Worm (Caenorhabditis elegans) whole organism, L2 larva: ENCODE results near the gene T11F9.1.
"Not testable (repeated sequence)": the region's sequence is repeated elsewhere in the genome, so short reads cannot be mapped to it uniquely, and the experiment has no call there.

Experiments used
- C34F6.9 ChIP-seq: fragments of 150-350 bp; optimal IDR thresholded peaks from 2 replicates; lab custom pipeline; 2014; ENCODE audit warnings: missing biosample characterization, missing genetic modification characterization
- R02D3.7 ChIP-seq: fragments of 150-350 bp; optimal IDR thresholded peaks from 2 replicates; lab custom pipeline; 2014; ENCODE audit warnings: missing biosample characterization, missing genetic modification characterization
- Y55F3AM.14 ChIP-seq: fragments of 200-800 bp; sonication (Bioruptor generic); optimal IDR thresholded peaks from 2 replicates; lab custom pipeline; 2018; ENCODE audit warnings: mild to moderate bottlenecking, missing genetic modification characterization, missing compliant biosample characterization
- alr-1 ChIP-seq: fragments of 150-350 bp; optimal IDR thresholded peaks from 2 replicates; lab custom pipeline; 2014; ENCODE audit warnings: missing biosample characterization, missing genetic modification characterization
- ama-1 ChIP-seq: fragments of 150-350 bp; optimal IDR thresholded peaks from 2 replicates; lab custom pipeline; 2018; ENCODE audit warnings: inconsistent platforms
- ceh-16 ChIP-seq: fragments of 150-350 bp; optimal IDR thresholded peaks from 2 replicates; lab custom pipeline; 2014; ENCODE audit warnings: missing biosample characterization, missing genetic modification characterization
- ceh-82 ChIP-seq: fragments of 150-350 bp; optimal IDR thresholded peaks from 2 replicates; lab custom pipeline; 2014; ENCODE audit warnings: missing biosample characterization, missing genetic modification characterization
- egl-27 ChIP-seq: sonication (generic microtip); optimal IDR thresholded peaks from 3 replicates; lab custom pipeline; 2017; ENCODE audit warnings: missing biosample characterization, missing genetic modification reagents, missing genetic modification characterization
- elt-1 ChIP-seq: fragments of 150-350 bp; optimal IDR thresholded peaks from 2 replicates; lab custom pipeline; 2014; ENCODE audit warnings: missing biosample characterization, missing genetic modification characterization
- elt-3 ChIP-seq: sonication (generic microtip); optimal IDR thresholded peaks from 2 replicates; lab custom pipeline; 2017; ENCODE audit warnings: missing biosample characterization, missing genetic modification characterization
- gmeb-1 ChIP-seq: fragments of 150-350 bp; optimal IDR thresholded peaks from 2 replicates; lab custom pipeline; 2014; ENCODE audit warnings: missing biosample characterization, missing genetic modification characterization
- lin-11 ChIP-seq: fragments of 150-350 bp; sonication (generic microtip); optimal IDR thresholded peaks from 2 replicates; lab custom pipeline; 2014; ENCODE audit warnings: missing biosample characterization, missing genetic modification characterization, inconsistent platforms, mixed read lengths
- lin-13 ChIP-seq: fragments of 150-350 bp; optimal IDR thresholded peaks from 2 replicates; lab custom pipeline; 2014; ENCODE audit warnings: missing biosample characterization, missing genetic modification reagents, missing genetic modification characterization
- lin-39 ChIP-seq: fragments of 150-350 bp; optimal IDR thresholded peaks from 2 replicates; lab custom pipeline; 2014; ENCODE audit warnings: missing biosample characterization, missing genetic modification reagents, missing genetic modification characterization
- mab-5 ChIP-seq: fragments of 150-350 bp; optimal IDR thresholded peaks from 2 replicates; lab custom pipeline; 2014; ENCODE audit warnings: missing biosample characterization, missing genetic modification characterization
- mbf-1 ChIP-seq: sonication (generic microtip); optimal IDR thresholded peaks from 2 replicates; lab custom pipeline; 2017; ENCODE audit warnings: missing biosample characterization, missing genetic modification characterization
- mdl-1 ChIP-seq, 2 experiments: fragments of 150-350 bp in 1 of 2; sonication (generic microtip) in 1 of 2; optimal IDR thresholded peaks; 2 replicates each; lab custom pipeline; 2017; ENCODE audit warnings: missing biosample characterization in 2 of 2, missing genetic modification characterization in 2 of 2
- nhr-10 ChIP-seq: sonication (generic microtip); optimal IDR thresholded peaks from 2 replicates; lab custom pipeline; 2017; ENCODE audit warnings: missing biosample characterization, missing genetic modification characterization
- nhr-12 ChIP-seq: fragments of 150-350 bp; optimal IDR thresholded peaks from 2 replicates; lab custom pipeline; 2014; ENCODE audit warnings: missing biosample characterization, missing genetic modification characterization
- nhr-21 ChIP-seq: fragments of 150-350 bp; optimal IDR thresholded peaks from 2 replicates; lab custom pipeline; 2014; ENCODE audit warnings: missing biosample characterization, missing genetic modification characterization
- nhr-25 ChIP-seq: fragments of 150-350 bp; sonication (generic microtip); optimal IDR thresholded peaks from 3 replicates; lab custom pipeline; 2014; ENCODE audit warnings: missing biosample characterization, missing genetic modification characterization
- nhr-6 ChIP-seq: fragments of 150-350 bp; optimal IDR thresholded peaks from 2 replicates; lab custom pipeline; 2014; ENCODE audit warnings: missing biosample characterization, missing genetic modification characterization
- nhr-77 ChIP-seq: fragments of 150-350 bp; optimal IDR thresholded peaks from 2 replicates; lab custom pipeline; 2014; ENCODE audit warnings: missing biosample characterization, missing genetic modification characterization
- peb-1 ChIP-seq: fragments of 150-350 bp; optimal IDR thresholded peaks from 2 replicates; lab custom pipeline; 2014; ENCODE audit warnings: missing biosample characterization, missing genetic modification characterization
- sem-4 ChIP-seq: fragments of 150-350 bp; optimal IDR thresholded peaks from 2 replicates; lab custom pipeline; 2014; ENCODE audit warnings: missing biosample characterization, missing genetic modification reagents, missing genetic modification characterization
- skn-1 ChIP-seq: sonication (generic microtip); optimal IDR thresholded peaks from 2 replicates; lab custom pipeline; 2017; ENCODE audit warnings: missing biosample characterization, missing genetic modification characterization
- sma-3 ChIP-seq: sonication (generic microtip); optimal IDR thresholded peaks from 2 replicates; lab custom pipeline; 2016; ENCODE audit warnings: missing genetic modification reagents, missing genetic modification characterization, missing compliant biosample characterization
- sma-9 ChIP-seq, 2 experiments: fragments of 150-350 bp in 1 of 2; sonication (generic microtip) in 1 of 2; optimal IDR thresholded peaks; 2 replicates each; lab custom pipeline; 2014 to 2016; ENCODE audit warnings: missing genetic modification characterization in 2 of 2, mild to moderate bottlenecking in 1 of 2, missing biosample characterization in 1 of 2, missing compliant biosample characterization in 1 of 2, missing genetic modification reagents in 1 of 2, moderate library complexity in 1 of 2
- snpc-4 ChIP-seq: fragments of 150-350 bp; optimal IDR thresholded peaks from 2 replicates; lab custom pipeline; 2014; ENCODE audit warnings: missing biosample characterization, missing genetic modification characterization
- zag-1 ChIP-seq: fragments of 150-350 bp; optimal IDR thresholded peaks from 2 replicates; lab custom pipeline; 2014; ENCODE audit warnings: missing biosample characterization, missing genetic modification characterization
- ztf-11 ChIP-seq: sonication (generic microtip); optimal IDR thresholded peaks from 2 replicates; lab custom pipeline; 2017; ENCODE audit warnings: missing biosample characterization, missing genetic modification characterization
- ztf-4 ChIP-seq: fragments of 150-350 bp; optimal IDR thresholded peaks from 2 replicates; lab custom pipeline; 2014; ENCODE audit warnings: missing biosample characterization, missing genetic modification characterization

The T11F9.1 gene

DNA sequence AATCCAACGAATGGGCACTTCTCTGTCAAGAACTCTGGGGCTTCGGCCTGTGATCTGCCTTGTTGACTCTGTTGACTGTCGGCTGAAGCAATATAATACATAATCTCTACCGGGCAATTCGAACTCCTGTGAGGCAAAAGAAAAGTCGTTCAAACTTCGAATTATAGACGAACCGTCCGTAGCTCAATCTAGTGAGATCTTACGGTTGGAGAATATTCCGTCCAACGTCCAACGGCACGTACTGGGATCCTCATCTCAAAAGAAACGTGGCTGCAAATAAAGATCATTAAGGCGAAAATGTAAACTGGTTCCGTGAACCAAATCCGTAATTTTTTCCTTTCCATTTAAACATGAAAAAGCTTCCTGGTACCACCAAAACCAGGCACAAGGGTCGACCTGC is 21.4 kb downstream of the T11F9.1 start, which contains the start of gene T11F9.14:
Gene T11F9.14 (minus strand): TSS at position 101 of the 400 bp plus-strand sequence.
- not testable (repeated sequence) for TF ChIP-seq elt-1, egl-27, nhr-21 (tag; lab: Kevin White, UChicago)

DNA sequence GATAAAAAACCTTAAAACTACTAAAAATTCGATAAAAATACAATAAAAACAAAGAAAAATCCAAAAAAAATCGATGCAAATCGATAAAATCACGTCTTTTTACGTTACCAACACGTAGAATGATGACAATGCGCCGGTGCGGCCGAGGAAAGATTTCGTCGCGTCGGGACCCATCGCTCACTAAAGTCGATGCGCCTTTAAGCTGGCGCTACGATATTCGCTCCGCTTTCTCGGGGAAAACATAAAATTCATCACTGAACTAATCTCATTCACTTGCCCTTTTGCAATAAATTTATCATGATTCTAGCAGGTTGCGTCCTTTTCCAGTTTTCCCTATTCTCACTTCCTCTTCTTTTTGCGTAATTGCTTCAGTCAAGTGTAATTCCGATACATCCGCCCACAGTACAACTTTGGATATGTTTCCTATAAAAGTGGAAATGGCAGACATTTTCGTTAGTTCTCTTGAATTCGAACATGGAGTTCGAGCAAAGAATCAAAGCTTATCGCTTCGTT is 24.3 kb downstream of the T11F9.1 start, which contains the start of gene col-157:
Gene col-157 (plus strand): TSS at position 463 of the 513 bp plus-strand sequence.
- not testable (repeated sequence) for TF ChIP-seq R02D3.7, sem-4, egl-27 (tag; lab: Kevin White, UChicago)

DNA sequence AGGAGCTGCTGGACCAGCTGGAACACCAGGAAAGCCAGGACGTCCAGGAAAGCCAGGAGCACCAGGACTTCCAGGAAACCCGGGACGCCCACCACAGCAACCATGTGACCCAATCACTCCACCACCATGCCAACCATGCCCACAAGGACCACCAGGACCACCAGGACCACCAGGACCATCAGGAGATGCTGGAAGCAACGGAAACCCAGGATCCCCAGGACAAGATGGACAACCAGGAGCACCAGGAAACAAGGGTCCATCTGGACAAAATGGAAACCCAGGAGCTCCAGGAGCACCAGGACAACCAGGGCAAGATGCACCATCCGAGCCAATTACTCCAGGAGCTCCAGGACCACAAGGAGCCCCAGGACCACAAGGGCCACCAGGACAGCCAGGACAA is 25.0 kb downstream of the T11F9.1 start:
- no peak for TF ChIP-seq mbf-1 (tag; lab: Kevin White, UChicago)
- no peak for TF ChIP-seq lin-11
- no peak for TF ChIP-seq nhr-25 (tag; lab: Kevin White, UChicago)
- TF ChIP-seq skn-1 (tag; lab: Kevin White, UChicago): no peak
- TF ChIP-seq elt-3: no peak
- TF ChIP-seq ceh-82 (tag; lab: Kevin White, UChicago): no peak
- no peak for TF ChIP-seq sma-3 (GFP tag; lab: Kevin White, UChicago)
- TF ChIP-seq zag-1 (tag; lab: Kevin White, UChicago): no peak
- no peak for TF ChIP-seq lin-13 (GFP tag; lab: Kevin White, UChicago)
- no peak for TF ChIP-seq C34F6.9 (tag; lab: Kevin White, UChicago)
- TF ChIP-seq mdl-1 (tag; optimal IDR thresholded peaks at IDR 0.05; lab: Kevin White, UChicago): no peak
- no peak for TF ChIP-seq lin-39 (tag; lab: Kevin White, UChicago)
- TF ChIP-seq ceh-16 (tag; lab: Kevin White, UChicago): no peak
- TF ChIP-seq gmeb-1 (tag; lab: Kevin White, UChicago): no peak

DNA sequence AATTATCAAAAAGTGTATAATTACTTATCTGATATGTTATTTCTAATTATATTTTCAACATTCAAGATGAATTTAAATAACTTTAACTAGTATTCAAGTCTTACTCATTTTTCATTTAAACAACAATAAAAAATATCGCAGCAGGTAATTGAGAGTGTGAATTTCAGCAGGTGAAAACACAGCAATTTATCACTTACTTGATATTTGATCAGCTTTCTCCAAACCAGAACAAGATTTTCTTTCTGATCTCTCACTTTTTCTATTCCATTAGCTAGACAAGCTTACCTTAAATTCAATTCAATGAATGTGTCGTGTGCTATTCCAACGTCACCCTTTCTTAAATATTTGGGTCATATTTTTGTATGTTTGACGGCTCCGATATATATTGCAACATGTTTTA is 26.2 kb downstream of the T11F9.1 start, which contains the start of gene srh-1:
Gene srh-1 (plus strand): TSS at position 301 of the 400 bp plus-strand sequence.
- TF ChIP-seq ama-1 (lab: Kevin White, UChicago) (no peak), zag-1 (tag; lab: Kevin White, UChicago) (no peak), ztf-4 (tag; lab: Kevin White, UChicago) (no peak), ztf-11 (tag; lab: Kevin White, UChicago) (no peak), peb-1 (tag; lab: Kevin White, UChicago) (no peak)

DNA sequence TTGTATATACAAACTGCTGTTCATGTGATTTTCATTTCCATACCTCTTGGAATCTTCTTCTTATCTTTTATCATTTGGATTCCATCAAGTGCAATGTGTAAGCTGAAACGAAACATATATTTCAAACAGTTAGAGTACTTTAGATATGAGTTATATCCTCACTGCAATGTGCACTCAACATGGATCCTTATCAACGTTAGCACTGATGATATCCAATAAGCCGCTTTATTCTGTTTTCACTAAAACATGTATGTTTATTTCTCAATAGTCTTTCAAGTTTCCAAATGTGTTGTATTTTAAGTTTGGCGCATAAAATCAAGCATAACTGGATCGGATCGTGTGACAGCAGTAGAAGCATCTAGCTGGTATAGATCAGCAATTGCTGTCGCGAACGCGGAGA is 27.3 kb downstream of the T11F9.1 start, which contains the start of gene T11F9.10:
Gene T11F9.10 (plus strand): TSS at position 301 of the 400 bp plus-strand sequence.
- no peak for TF ChIP-seq nhr-21 (tag; lab: Kevin White, UChicago)
- TF ChIP-seq elt-3: no peak
- no peak for TF ChIP-seq ztf-4 (tag; lab: Kevin White, UChicago)
- TF ChIP-seq alr-1 (tag; lab: Kevin White, UChicago): no peak
- TF ChIP-seq ceh-16 (tag; lab: Kevin White, UChicago): no peak
- TF ChIP-seq sma-9 (GFP tag; optimal IDR thresholded peaks at IDR 0.05; lab: Kevin White, UChicago): no peak
- no peak for TF ChIP-seq sma-9 (tag; optimal IDR thresholded peaks at IDR 0.05; lab: Kevin White, UChicago)
- TF ChIP-seq nhr-12: no peak

DNA sequence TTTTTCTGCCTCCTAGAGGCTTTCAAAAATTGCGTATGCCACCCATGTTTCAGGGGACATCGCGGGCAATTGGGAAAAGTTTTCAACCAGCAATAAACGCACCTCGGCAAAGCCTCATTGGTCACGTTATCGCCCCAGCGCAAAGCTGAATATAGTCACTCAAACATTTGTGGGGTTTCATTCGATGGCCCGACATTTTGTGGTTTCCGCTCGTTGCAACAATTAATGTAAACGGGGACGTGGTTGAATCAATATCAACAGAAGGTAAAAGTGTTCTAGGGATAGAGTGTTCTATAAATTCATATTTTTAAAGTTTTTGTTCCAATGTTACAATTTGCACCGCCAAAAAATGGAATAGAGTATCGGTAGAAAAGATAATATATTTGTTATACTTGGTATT is 28.9 kb downstream of the T11F9.1 start:
- TF ChIP-seq peb-1 (tag; lab: Kevin White, UChicago): no peak
- no peak for TF ChIP-seq sma-9 (GFP tag; optimal IDR thresholded peaks at IDR 0.05; lab: Kevin White, UChicago)
- TF ChIP-seq sma-9 (tag; optimal IDR thresholded peaks at IDR 0.05; lab: Kevin White, UChicago): no peak
- no peak for TF ChIP-seq nhr-21 (tag; lab: Kevin White, UChicago)
- no peak for TF ChIP-seq nhr-6 (tag; lab: Kevin White, UChicago)
- TF ChIP-seq mab-5 (tag; lab: Kevin White, UChicago): no peak
- no peak for TF ChIP-seq Y55F3AM.14 (GFP tag; lab: Kevin White, UChicago)
- no peak for TF ChIP-seq zag-1 (tag; lab: Kevin White, UChicago)
- TF ChIP-seq nhr-25 (tag; lab: Kevin White, UChicago): no peak
- TF ChIP-seq mbf-1 (tag; lab: Kevin White, UChicago): no peak
- TF ChIP-seq nhr-77 (tag; lab: Kevin White, UChicago): no peak
- no peak for TF ChIP-seq R02D3.7 (tag; lab: Kevin White, UChicago)
- TF ChIP-seq nhr-10: no peak
- no peak for TF ChIP-seq snpc-4 (tag; lab: Kevin White, UChicago)
- TF ChIP-seq, all 48 proteins: peak for 0
